6 fruit fly cellular contexts compared by ENCODE assay signal in the genomic region with DNA sequence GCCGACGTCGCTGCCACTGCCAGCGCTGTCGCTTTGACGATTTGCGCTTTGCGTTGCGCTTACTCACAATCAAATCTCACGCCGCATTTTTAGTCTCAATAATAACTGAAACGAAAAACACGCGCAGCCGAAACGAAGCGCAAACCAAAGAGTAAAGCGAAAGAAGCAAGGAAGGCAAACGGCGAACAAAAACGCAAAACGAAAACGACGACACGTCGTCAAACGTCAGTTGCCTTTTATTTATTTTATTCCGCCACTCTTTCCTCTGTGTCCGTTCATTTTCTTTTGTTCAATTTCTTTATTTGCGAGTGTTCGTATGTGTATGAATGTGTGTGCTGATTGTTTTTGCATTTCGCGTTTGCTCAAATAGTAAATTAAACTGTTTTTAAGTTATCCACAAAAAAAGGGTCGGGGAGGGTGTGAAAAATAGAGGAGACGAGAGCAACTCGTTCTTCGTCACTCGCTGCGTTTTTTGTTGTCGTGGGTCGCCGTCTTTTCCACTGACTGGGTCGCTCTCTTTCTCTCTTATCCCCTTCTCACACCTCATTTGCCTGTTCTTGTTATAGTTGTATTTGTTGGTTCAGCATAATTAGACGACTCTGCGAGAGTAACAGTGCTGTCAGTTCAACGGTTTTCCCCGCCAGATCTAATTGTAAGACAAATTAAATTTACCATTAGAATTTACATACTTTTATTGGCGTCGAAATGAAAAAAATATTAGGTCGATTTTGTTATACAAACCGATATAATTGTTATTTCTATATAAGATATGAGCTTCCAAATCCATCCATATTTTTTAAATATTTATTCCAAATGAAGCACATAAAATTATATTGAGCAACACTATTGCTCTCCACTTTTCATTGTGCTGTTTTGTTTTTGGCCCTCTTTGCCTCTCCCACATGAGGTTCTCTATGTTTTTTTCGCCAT.
TF ChIP-seq lines count a peak whose summit lies in the region.

No protein-coding gene starts in this region.

- TF ChIP-seq CTCF in whole organism, embryonic (GFP tag; optimal IDR thresholded peaks at IDR 0.05; lab: Kevin White, UChicago) = no peak

TF ChIP-seq in Kc167, 6 proteins besides CTCF, POLR2A, EP300 and RAD21:
- TF ChIP-seq ttk (optimal IDR thresholded peaks at IDR 0.05; lab: Kevin White, UChicago) = no peak
- peak; percentile 54 for TF ChIP-seq psq (optimal IDR thresholded peaks at IDR 0.05; lab: Kevin White, UChicago)
- no peak for TF ChIP-seq insv (optimal IDR thresholded peaks at IDR 0.05; lab: Kevin White, UChicago)

TF ChIP-seq in whole organism, adult, 20 proteins besides CTCF, POLR2A, EP300 and RAD21 (continues in another document):
- peak; percentile 44 for TF ChIP-seq CG33017 (tag; optimal IDR thresholded peaks at IDR 0.05; lab: Kevin White, UChicago)
- TF ChIP-seq Hr96 (GFP tag; optimal IDR thresholded peaks at IDR 0.05; lab: Kevin White, UChicago) = no peak
- TF ChIP-seq cic (GFP tag; optimal IDR thresholded peaks at IDR 0.05; lab: Kevin White, UChicago) = peak; percentile 29
- TF ChIP-seq CG14711 (tag; optimal IDR thresholded peaks at IDR 0.05; lab: Kevin White, UChicago) = peak; percentile 74
- TF ChIP-seq ovo (GFP tag; optimal IDR thresholded peaks at IDR 0.05; lab: Kevin White, UChicago) = no peak
- peak; percentile 8 for TF ChIP-seq CG7045 (GFP tag; optimal IDR thresholded peaks at IDR 0.05; lab: Kevin White, UChicago)
- peak; percentile 89 for TF ChIP-seq bab1 (GFP tag; optimal IDR thresholded peaks at IDR 0.05; lab: Kevin White, UChicago)
- peak; percentile 82 for TF ChIP-seq tj (GFP tag; optimal IDR thresholded peaks at IDR 0.05; lab: Kevin White, UChicago)
- no peak for TF ChIP-seq CG12768 (GFP tag; optimal IDR thresholded peaks at IDR 0.05; lab: Kevin White, UChicago)
- no peak for TF ChIP-seq Crg-1 (GFP tag; optimal IDR thresholded peaks at IDR 0.05; lab: Kevin White, UChicago)
- no peak for TF ChIP-seq CG5204 (GFP tag; optimal IDR thresholded peaks at IDR 0.05; lab: Kevin White, UChicago)
- TF ChIP-seq CG7101 (tag; optimal IDR thresholded peaks at IDR 0.05; lab: Kevin White, UChicago) = peak; percentile 85
- TF ChIP-seq CG11617 (GFP tag; optimal IDR thresholded peaks at IDR 0.05; lab: Kevin White, UChicago) = peak; percentile 63
- TF ChIP-seq Mnt (GFP tag; optimal IDR thresholded peaks at IDR 0.05; lab: Kevin White, UChicago) = peak; percentile 37
- no peak for TF ChIP-seq Clk (GFP tag; optimal IDR thresholded peaks at IDR 0.05; lab: Kevin White, UChicago)

TF ChIP-seq in whole organism, embryonic, 481 proteins besides CTCF, POLR2A, EP300 and RAD21 (continues in another document):
- TF ChIP-seq crc (GFP tag; optimal IDR thresholded peaks at IDR 0.05; lab: Kevin White, UChicago) (peak; percentile 37), Xbp1 (GFP tag; optimal IDR thresholded peaks at IDR 0.05; lab: Kevin White, UChicago) (peak; percentile 53), ERR (GFP tag; optimal IDR thresholded peaks at IDR 0.05; lab: Kevin White, UChicago) (no peak), psq (GFP tag; optimal IDR thresholded peaks at IDR 0.05; lab: Kevin White, UChicago) (peak; percentile 87), wdn (GFP tag; IDR thresholded peaks at IDR 0.05; lab: Robert Waterston, UW) (peak; percentile 65), CG32772 (GFP tag; IDR thresholded peaks at IDR 0.05; lab: Robert Waterston, UW) (peak; percentile 33; the same call in 1 of the 2 replicates), tin (GFP tag; optimal IDR thresholded peaks at IDR 0.05; lab: Kevin White, UChicago) (peak; percentile 35), CG17802 (tag; optimal IDR thresholded peaks at IDR 0.05; lab: Kevin White, UChicago) (no peak), CG15269 (tag; optimal IDR thresholded peaks at IDR 0.05; lab: Kevin White, UChicago) (peak; percentile 86), bab2 (GFP tag; optimal IDR thresholded peaks at IDR 0.05; lab: Kevin White, UChicago) (peak; percentile 27), bowl (GFP tag; IDR thresholded peaks at IDR 0.05; lab: Robert Waterston, UW) (no peak), CG12104 (GFP tag; optimal IDR thresholded peaks at IDR 0.05; lab: Kevin White, UChicago) (peak; percentile 56), CG32767 (GFP tag; IDR thresholded peaks at IDR 0.05; lab: Robert Waterston, UW) (peak; percentile 69), Taf1 (GFP tag; IDR thresholded peaks at IDR 0.05; lab: Robert Waterston, UW) (peak; percentile 56), CG1233 (GFP tag; optimal IDR thresholded peaks at IDR 0.05; lab: Kevin White, UChicago) (peak; percentile 64), Lpt (GFP tag; optimal IDR thresholded peaks at IDR 0.05; lab: Kevin White, UChicago) (no peak)

TF ChIP-seq in whole organism, prepupa, 60 proteins besides CTCF, POLR2A, EP300 and RAD21 (continues in another document):
- peak; percentile 54 for TF ChIP-seq fkh (GFP tag; optimal IDR thresholded peaks at IDR 0.05; lab: Kevin White, UChicago)
- no peak for TF ChIP-seq dsx (GFP tag; optimal IDR thresholded peaks at IDR 0.05; lab: Kevin White, UChicago; ENCODE audit: poor library complexity, severe bottlenecking)
- no peak for TF ChIP-seq CG6808 (GFP tag; optimal IDR thresholded peaks at IDR 0.05; lab: Kevin White, UChicago)
- TF ChIP-seq CG9139 (GFP tag; optimal IDR thresholded peaks at IDR 0.05; lab: Kevin White, UChicago) = no peak
- no peak for TF ChIP-seq CG34406 (GFP tag; optimal IDR thresholded peaks at IDR 0.05; lab: Kevin White, UChicago)
- peak; percentile 12 for TF ChIP-seq CG3032 (tag; optimal IDR thresholded peaks at IDR 0.05; lab: Kevin White, UChicago)
- peak; percentile 4 for TF ChIP-seq dac (GFP tag; optimal IDR thresholded peaks at IDR 0.05; lab: Kevin White, UChicago)
- no peak for TF ChIP-seq fd59A (GFP tag; optimal IDR thresholded peaks at IDR 0.05; lab: Kevin White, UChicago)
- no peak for TF ChIP-seq CG8632 (GFP tag; optimal IDR thresholded peaks at IDR 0.05; lab: Kevin White, UChicago)
- peak; percentile 70 for TF ChIP-seq Eip78C (GFP tag; lab: Kevin White, UChicago)
- no peak for TF ChIP-seq CG16779 (tag; optimal IDR thresholded peaks at IDR 0.05; lab: Kevin White, UChicago)
- TF ChIP-seq svp (GFP tag; lab: Kevin White, UChicago) = peak; percentile 57
- peak; percentile 27 for TF ChIP-seq CG3919 (GFP tag; optimal IDR thresholded peaks at IDR 0.05; lab: Kevin White, UChicago)
- TF ChIP-seq CG10669 (GFP tag; optimal IDR thresholded peaks at IDR 0.05; lab: Kevin White, UChicago) = peak; percentile 16
- TF ChIP-seq Met (GFP tag; optimal IDR thresholded peaks at IDR 0.05; lab: Kevin White, UChicago) = peak; percentile 27
- no peak for TF ChIP-seq Blimp-1 (GFP tag; optimal IDR thresholded peaks at IDR 0.05; lab: Kevin White, UChicago)
- peak; percentile 27 for TF ChIP-seq Eip75B (GFP tag; optimal IDR thresholded peaks at IDR 0.05; lab: Kevin White, UChicago)

TF ChIP-seq in whole organism, pupa, 21 proteins besides CTCF, POLR2A, EP300 and RAD21 (continues in another document):
- TF ChIP-seq D1 (tag; optimal IDR thresholded peaks at IDR 0.05; lab: Kevin White, UChicago) (no peak), CG10348 (GFP tag; IDR thresholded peaks at IDR 0.05; lab: Robert Waterston, UW) (no peak), Snoo (tag; optimal IDR thresholded peaks at IDR 0.05; lab: Kevin White, UChicago) (no peak), rn (GFP tag; IDR thresholded peaks at IDR 0.05; lab: Robert Waterston, UW) (no peak), EcR (GFP tag; optimal IDR thresholded peaks at IDR 0.05; lab: Kevin White, UChicago) (peak; percentile 54), CG9948 (tag; optimal IDR thresholded peaks at IDR 0.05; lab: Kevin White, UChicago) (no peak), Pif1A (GFP tag; optimal IDR thresholded peaks at IDR 0.05; lab: Kevin White, UChicago) (peak; percentile 37), CG13204 (GFP tag; optimal IDR thresholded peaks at IDR 0.05; lab: Kevin White, UChicago) (no peak), CG32121 (GFP tag; IDR thresholded peaks at IDR 0.05; lab: Robert Waterston, UW) (peak; percentile 69), CG8159 (tag; optimal IDR thresholded peaks at IDR 0.05; lab: Kevin White, UChicago) (peak; percentile 27), CG34367 (tag; optimal IDR thresholded peaks at IDR 0.05; lab: Kevin White, UChicago) (peak; percentile 33), Ets98B (GFP tag; IDR thresholded peaks at IDR 0.05; lab: Robert Waterston, UW) (peak; percentile 50), CG4496 (GFP tag; IDR thresholded peaks at IDR 0.05; lab: Robert Waterston, UW) (peak; percentile 52; the same call in 2 of the 3 replicates), CG8301 (tag; optimal IDR thresholded peaks at IDR 0.05; lab: Kevin White, UChicago) (peak; percentile 62), gl (tag; optimal IDR thresholded peaks at IDR 0.05; lab: Kevin White, UChicago) (no peak), fd96Ca (GFP tag; IDR thresholded peaks at IDR 0.05; lab: Robert Waterston, UW) (no peak), CG17806 (tag; optimal IDR thresholded peaks at IDR 0.05; lab: Kevin White, UChicago) (no peak), Pif1B (GFP tag; optimal IDR thresholded peaks at IDR 0.05; lab: Kevin White, UChicago) (no peak)

TF ChIP-seq in whole organism, wandering third instar larva, 38 proteins besides CTCF, POLR2A, EP300 and RAD21 (continues in another document):
- TF ChIP-seq Jra (GFP tag; optimal IDR thresholded peaks at IDR 0.05; lab: Kevin White, UChicago) (no peak), sv (GFP tag; optimal IDR thresholded peaks at IDR 0.05; lab: Kevin White, UChicago) (peak; percentile 51), Sp1 (GFP tag; optimal IDR thresholded peaks at IDR 0.05; lab: Kevin White, UChicago) (peak; percentile 29), sage (GFP tag; optimal IDR thresholded peaks at IDR 0.05; lab: Kevin White, UChicago) (no peak), CrebA (GFP tag; optimal IDR thresholded peaks at IDR 0.05; lab: Kevin White, UChicago; ENCODE audit: borderline replicate concordance) (peak; percentile 86), h (GFP tag; optimal IDR thresholded peaks at IDR 0.05; lab: Kevin White, UChicago) (peak; percentile 54), psq (GFP tag; optimal IDR thresholded peaks at IDR 0.05; lab: Kevin White, UChicago) (peak; percentile 97), HLH106 (tag; optimal IDR thresholded peaks at IDR 0.05; lab: Kevin White, UChicago) (peak; percentile 48), ey (GFP tag; optimal IDR thresholded peaks at IDR 0.05; lab: Kevin White, UChicago) (peak; percentile 49), dl (GFP tag; optimal IDR thresholded peaks at IDR 0.05; lab: Kevin White, UChicago; ENCODE audit: insufficient read depth in 1 of 2, partially characterized antibody in 2 of 2) (peak in 1 of 2 experiments; percentile 22), Myc (optimal IDR thresholded peaks at IDR 0.05; lab: Kevin White, UChicago) (peak; percentile 19), fru (GFP tag; optimal IDR thresholded peaks at IDR 0.05; lab: Kevin White, UChicago) (peak; percentile 22), OdsH (GFP tag; optimal IDR thresholded peaks at IDR 0.05; lab: Kevin White, UChicago) (peak; percentile 57), Dif (GFP tag; optimal IDR thresholded peaks at IDR 0.05; lab: Kevin White, UChicago; ENCODE audit: partially characterized antibody) (no peak), Rel (GFP tag; optimal IDR thresholded peaks at IDR 0.05; lab: Kevin White, UChicago) (peak; percentile 45), Rel (tag; optimal IDR thresholded peaks at IDR 0.05; lab: Kevin White, UChicago) (peak; percentile 15), lola (GFP tag; optimal IDR thresholded peaks at IDR 0.05; lab: Kevin White, UChicago) (no peak), foxo (GFP tag; optimal IDR thresholded peaks at IDR 0.05; lab: Kevin White, UChicago) (peak in 1 of 2 experiments; percentile 63)
